Fruit fly (Drosophila melanogaster): ENCODE data around the gene Msp300.

Msp300 gene

DNA sequence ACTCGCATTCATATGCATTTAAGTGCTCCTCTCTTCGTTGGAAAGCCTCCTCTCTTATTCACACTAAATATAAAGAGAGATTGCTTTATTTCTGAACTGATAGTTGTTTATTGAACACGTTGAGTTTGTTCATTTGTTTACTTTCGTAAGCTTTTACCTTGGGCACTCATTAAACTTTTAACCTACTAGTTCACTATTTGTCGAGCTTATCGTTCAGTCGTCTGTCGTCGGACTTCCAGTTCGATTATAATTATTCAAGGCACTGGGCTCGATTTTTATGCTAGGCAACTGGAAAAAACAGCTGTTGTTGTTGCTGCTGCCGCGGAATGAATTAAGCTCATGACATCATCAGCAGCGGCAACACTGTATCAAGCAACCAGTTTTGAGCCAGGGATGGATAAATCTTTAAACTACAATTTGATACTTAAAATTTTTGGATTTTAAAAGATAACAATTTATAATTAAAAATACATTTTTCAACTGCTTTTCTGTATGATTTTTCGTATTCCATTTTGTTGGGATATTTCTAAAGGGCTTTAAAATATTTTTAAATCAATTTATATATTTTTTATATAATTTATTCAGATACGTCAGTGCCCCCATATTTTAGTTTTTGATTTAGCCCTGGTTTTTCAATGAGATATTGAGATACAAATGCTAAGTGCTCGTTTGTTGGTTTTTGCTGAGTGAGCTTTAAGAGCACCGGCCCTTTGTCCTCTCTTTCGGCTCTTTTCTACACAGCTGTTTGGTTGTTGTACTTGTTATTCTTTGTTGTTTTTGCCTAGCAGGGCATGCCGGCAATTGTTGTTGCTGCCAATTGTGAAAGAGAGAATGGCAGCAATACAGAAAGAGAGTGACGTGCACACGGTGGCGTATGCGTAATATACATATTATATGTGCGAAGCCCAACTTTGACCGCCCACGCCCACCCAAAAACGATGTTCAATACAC is 44.8 kb downstream of the Msp300 start (continued):
- peak; percentile 96 for TF ChIP-seq CG6854 (GFP tag; optimal IDR thresholded peaks at IDR 0.05)
- no peak for TF ChIP-seq Opbp (GFP tag; IDR thresholded peaks at IDR 0.05; ENCODE audit: partially characterized antibody)
- no peak for TF ChIP-seq en (GFP tag; optimal IDR thresholded peaks at IDR 0.05)
- no peak for TF ChIP-seq CG16779 (GFP tag; IDR thresholded peaks at IDR 0.05)
- TF ChIP-seq Mrtf (GFP tag; IDR thresholded peaks at IDR 0.05), result peak; percentile 92; the same call in 2 of the 3 replicates
- no peak for TF ChIP-seq unc-4 (GFP tag; IDR thresholded peaks at IDR 0.05; ENCODE audit: partially characterized antibody)
- peak; percentile 95 for TF ChIP-seq Fer2 (tag; optimal IDR thresholded peaks at IDR 0.05)
- TF ChIP-seq dimm (GFP tag; IDR thresholded peaks at IDR 0.05), result peak; percentile 85
- peak; percentile 77 for TF ChIP-seq sens (GFP tag)
- peak; percentile 67 for TF ChIP-seq Hey (tag; optimal IDR thresholded peaks at IDR 0.05)
- peak; percentile 97 for TF ChIP-seq CG17361 (GFP tag; IDR thresholded peaks at IDR 0.05)
- peak; percentile 82 for TF ChIP-seq CG2889 (GFP tag; IDR thresholded peaks at IDR 0.05)
- peak; percentile 81 for TF ChIP-seq Oaz (GFP tag; IDR thresholded peaks at IDR 0.05)
- no peak for TF ChIP-seq CG9876 (GFP tag; optimal IDR thresholded peaks at IDR 0.05)
- TF ChIP-seq Ada2b (GFP tag; IDR thresholded peaks at IDR 0.05), result peak; percentile 93
- TF ChIP-seq Oli (tag; optimal IDR thresholded peaks at IDR 0.05), result peak; percentile 95
- no peak for TF ChIP-seq luna (GFP tag; optimal IDR thresholded peaks at IDR 0.05)
- no peak for TF ChIP-seq da (GFP tag; optimal IDR thresholded peaks at IDR 0.05)
- TF ChIP-seq tgo (GFP tag; IDR thresholded peaks at IDR 0.05), result peak; percentile 97
- TF ChIP-seq Vsx1 (GFP tag; optimal IDR thresholded peaks at IDR 0.05), result peak; percentile 86
- peak; percentile 53 for TF ChIP-seq nau (GFP tag; optimal IDR thresholded peaks at IDR 0.05)
- TF ChIP-seq Gug (GFP tag; IDR thresholded peaks at IDR 0.05), result peak; percentile 59; the same call in 2 of the 4 replicates
- peak; percentile 95 for TF ChIP-seq HHEX (GFP tag; optimal IDR thresholded peaks at IDR 0.05)
- TF ChIP-seq CG33213 (GFP tag; optimal IDR thresholded peaks at IDR 0.05), result no peak
- TF ChIP-seq Dref (GFP tag; IDR thresholded peaks at IDR 0.05), result no peak
- TF ChIP-seq btn (GFP tag; optimal IDR thresholded peaks at IDR 0.05), result no peak
- peak; percentile 82 for TF ChIP-seq ken (GFP tag; IDR thresholded peaks at IDR 0.05)
- TF ChIP-seq peb (GFP tag; IDR thresholded peaks at IDR 0.05), result peak; percentile 82
- peak; percentile 92 for TF ChIP-seq CG6813 (GFP tag; optimal IDR thresholded peaks at IDR 0.05)
- no peak for TF ChIP-seq Bdp1 (GFP tag; optimal IDR thresholded peaks at IDR 0.05)
- peak; percentile 95 for TF ChIP-seq CG9727 (GFP tag; optimal IDR thresholded peaks at IDR 0.05)
- TF ChIP-seq Aef1 (GFP tag; IDR thresholded peaks at IDR 0.05), result peak; percentile 93
- peak; percentile 98 for TF ChIP-seq CoRest (tag; optimal IDR thresholded peaks at IDR 0.05)
- TF ChIP-seq klu (GFP tag; IDR thresholded peaks at IDR 0.05), result peak; percentile 92
- TF ChIP-seq D19A (tag; optimal IDR thresholded peaks at IDR 0.05), result peak; percentile 93
- peak; percentile 48 for TF ChIP-seq crol (GFP tag; IDR thresholded peaks at IDR 0.05)
- peak; percentile 97 for TF ChIP-seq so (GFP tag; IDR thresholded peaks at IDR 0.05)
- TF ChIP-seq Max (GFP tag; optimal IDR thresholded peaks at IDR 0.05), result peak; percentile 73
- TF ChIP-seq Hand (GFP tag; optimal IDR thresholded peaks at IDR 0.05), result peak; percentile 96
- peak; percentile 42 for TF ChIP-seq Sry-β (GFP tag; optimal IDR thresholded peaks at IDR 0.05)
- TF ChIP-seq E2f1 (GFP tag; IDR thresholded peaks at IDR 0.05), result peak; percentile 97
- TF ChIP-seq CG32532 (GFP tag; IDR thresholded peaks at IDR 0.05), result peak; percentile 98
- peak; percentile 93 for TF ChIP-seq jigr1 (GFP tag; IDR thresholded peaks at IDR 0.05)
- TF ChIP-seq Antp (GFP tag; optimal IDR thresholded peaks at IDR 0.05), result no peak
- no peak for TF ChIP-seq p53 (GFP tag; optimal IDR thresholded peaks at IDR 0.05)
- TF ChIP-seq CG12104 (GFP tag; optimal IDR thresholded peaks at IDR 0.05), result peak; percentile 94
- peak; percentile 97 for TF ChIP-seq slbo (GFP tag; IDR thresholded peaks at IDR 0.05)
- TF ChIP-seq CG10321 (GFP tag; IDR thresholded peaks at IDR 0.05), result peak; percentile 79
- TF ChIP-seq CG13894 (tag; optimal IDR thresholded peaks at IDR 0.05), result peak; percentile 96

All from whole organism, embryonic.